Worm (Caenorhabditis elegans) whole organism, late embryonic: ENCODE measurements around the gene Y46G5A.39.

Experiments used
- ahr-1 ChIP-seq: sonication (generic microtip); optimal IDR thresholded peaks from 2 replicates; lab custom pipeline; 2016; ENCODE audit warnings: missing genetic modification characterization, missing compliant biosample characterization
- ama-1 ChIP-seq: fragments of 150-350 bp; optimal IDR thresholded peaks from 2 replicates; lab custom pipeline; 2014
- ceh-48 ChIP-seq: sonication (generic microtip); optimal IDR thresholded peaks from 2 replicates; lab custom pipeline; 2016; ENCODE audit warnings: missing genetic modification characterization, inconsistent platforms, missing compliant biosample characterization
- ceh-9 ChIP-seq: sonication (generic microtip); optimal IDR thresholded peaks from 2 replicates; lab custom pipeline; 2016; ENCODE audit warnings: mild to moderate bottlenecking, missing genetic modification characterization, inconsistent platforms, missing compliant biosample characterization
- eyg-1 ChIP-seq: sonication (generic microtip); optimal IDR thresholded peaks from 2 replicates; lab custom pipeline; 2016; ENCODE audit warnings: missing genotype, missing genetic modification characterization, missing compliant biosample characterization
- fax-1 ChIP-seq: sonication (generic microtip); optimal IDR thresholded peaks from 2 replicates; lab custom pipeline; 2016; ENCODE audit warnings: missing genotype, missing genetic modification characterization, missing compliant biosample characterization
- fkh-10 ChIP-seq: fragments of 150-350 bp; optimal IDR thresholded peaks from 2 replicates; lab custom pipeline; 2014; ENCODE audit warnings: missing biosample characterization, missing genetic modification reagents, missing genetic modification characterization
- nhr-11 ChIP-seq: fragments of 150-350 bp; optimal IDR thresholded peaks from 2 replicates; lab custom pipeline; 2014; ENCODE audit warnings: missing biosample characterization, missing genetic modification characterization
- nhr-232 ChIP-seq: sonication (generic microtip); optimal IDR thresholded peaks from 2 replicates; lab custom pipeline; 2016; ENCODE audit warnings: missing genetic modification characterization, missing compliant biosample characterization
- sdc-2 ChIP-seq: sonication (generic microtip); optimal IDR thresholded peaks from 2 replicates; lab custom pipeline; 2016; ENCODE audit warnings: missing genotype, missing genetic modification characterization, missing compliant biosample characterization

DNA sequence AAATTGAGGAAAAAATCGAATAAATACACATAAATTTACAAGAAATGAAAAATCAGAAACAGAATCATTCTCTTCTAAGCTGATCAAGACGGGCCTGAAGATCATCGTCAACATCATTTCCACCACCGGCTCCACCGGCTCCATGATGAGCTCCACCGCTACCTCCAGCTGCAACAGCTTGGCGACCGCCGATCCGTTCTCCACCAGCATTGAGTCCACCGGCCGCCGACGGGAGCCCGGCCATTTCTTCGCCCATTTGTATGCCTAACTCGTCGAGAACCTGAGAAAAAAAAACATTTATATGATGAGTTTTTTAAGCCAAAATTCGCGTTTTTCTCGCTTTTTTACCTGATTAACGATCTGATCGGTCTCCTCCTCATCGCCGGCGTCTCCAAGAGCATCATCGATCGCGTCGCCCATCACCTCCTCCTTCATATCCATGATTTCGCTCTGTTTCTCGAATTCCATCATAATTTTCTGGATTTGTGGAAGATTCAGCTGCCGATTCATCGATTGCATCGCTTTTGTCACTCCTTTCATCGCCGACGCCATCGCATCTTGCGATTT lies 13.7 kb upstream of the Y46G5A.39 start:
- no peak for TF ChIP-seq ceh-48
- no peak for TF ChIP-seq fkh-10 (GFP tag; lab: Kevin White, UChicago)
- no peak for TF ChIP-seq nhr-232
- no peak for TF ChIP-seq ahr-1
- TF ChIP-seq ama-1 (lab: Kevin White, UChicago), result no peak
- no peak for TF ChIP-seq nhr-11 (tag; lab: Kevin White, UChicago)
- no peak for TF ChIP-seq sdc-2
- no peak for TF ChIP-seq eyg-1 (tag; lab: Kevin White, UChicago)
- no peak for TF ChIP-seq ceh-9 (tag; lab: Kevin White, UChicago)
- TF ChIP-seq fax-1 (tag; lab: Kevin White, UChicago), result no peak
